Worm (Caenorhabditis elegans) whole organism, L2 larva: ENCODE results near the gene cfap-36.
"Not testable (repeated sequence)": the region's sequence is repeated elsewhere in the genome, so short reads cannot be mapped to it uniquely, and the experiment has no call there.

Experiments used
- ama-1 ChIP-seq: fragments of 150-350 bp; optimal IDR thresholded peaks from 2 replicates; lab custom pipeline; 2018; ENCODE audit warnings: inconsistent platforms
- lin-13 ChIP-seq: fragments of 150-350 bp; optimal IDR thresholded peaks from 2 replicates; lab custom pipeline; 2014; ENCODE audit warnings: missing biosample characterization, missing genetic modification reagents, missing genetic modification characterization
- nhr-11 ChIP-seq: fragments of 150-350 bp; optimal IDR thresholded peaks from 2 replicates; lab custom pipeline; 2014; ENCODE audit warnings: missing biosample characterization, missing genetic modification characterization
- nhr-12 ChIP-seq: fragments of 150-350 bp; optimal IDR thresholded peaks from 2 replicates; lab custom pipeline; 2014; ENCODE audit warnings: missing biosample characterization, missing genetic modification characterization
- skn-1 ChIP-seq: sonication (generic microtip); optimal IDR thresholded peaks from 2 replicates; lab custom pipeline; 2017; ENCODE audit warnings: missing biosample characterization, missing genetic modification characterization

DNA sequence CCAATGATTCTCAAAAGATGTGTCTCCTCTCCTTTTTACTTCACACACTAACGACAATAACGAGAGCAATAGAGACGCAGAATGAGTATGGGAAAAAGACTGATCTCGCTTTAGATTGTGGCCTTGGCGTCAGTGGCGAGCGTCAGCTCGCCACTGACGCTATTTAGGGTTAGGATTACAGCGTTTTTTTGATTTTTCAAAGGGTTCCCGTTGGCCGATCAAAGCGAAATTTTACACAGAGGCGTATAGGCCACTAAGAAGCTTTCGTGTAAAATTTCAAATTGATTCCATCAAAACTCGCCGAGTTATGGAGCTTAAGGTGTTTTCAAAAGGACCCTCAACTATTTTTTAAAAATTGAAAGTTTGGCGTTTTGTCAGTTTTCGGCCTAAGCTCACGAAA, 40.7 kb upstream of the cfap-36 start, which contains the start of gene DC2.5:
- not testable (repeated sequence) for TF ChIP-seq skn-1 (tag; lab: Kevin White, UChicago); nhr-11 (tag; lab: Kevin White, UChicago); nhr-12 (tag; lab: Kevin White, UChicago); lin-13 (GFP tag; lab: Kevin White, UChicago); ama-1 (lab: Kevin White, UChicago)
